Fruit fly (Drosophila melanogaster) whole organism, adult: Measurements from ENCODE around the gene CG13766.

Experiments
- CG11617 ChIP-seq: fragments of 200-800 bp; sonication (Bioruptor generic); optimal IDR thresholded peaks from 2 replicates; lab custom pipeline; 2017; ENCODE audit warnings: mild to moderate bottlenecking, missing biosample characterization, missing genetic modification reagents, missing genetic modification characterization
- CG12768 ChIP-seq: fragments of 200-800 bp; sonication (Bioruptor generic); optimal IDR thresholded peaks from 2 replicates; lab custom pipeline; 2017; ENCODE audit warnings: missing biosample characterization, missing genetic modification characterization, mild to moderate bottlenecking, moderate library complexity, missing genetic modification reagents
- CG14711 ChIP-seq: fragments of 200-800 bp; sonication (Bioruptor generic); optimal IDR thresholded peaks from 2 replicates; lab custom pipeline; 2018; ENCODE audit warnings: missing biosample characterization, mild to moderate bottlenecking, missing genetic modification characterization, moderate library complexity
- CG1620 ChIP-seq: fragments of 200-800 bp; sonication (Bioruptor generic); optimal IDR thresholded peaks from 2 replicates; lab custom pipeline; 2016; ENCODE audit warnings: missing biosample characterization, missing genetic modification characterization
- CG33017 ChIP-seq: fragments of 200-800 bp; sonication (Bioruptor generic); optimal IDR thresholded peaks from 2 replicates; lab custom pipeline; 2018; ENCODE audit warnings: missing biosample characterization, mild to moderate bottlenecking, missing genetic modification characterization, moderate library complexity
- CG5204 ChIP-seq: fragments of 200-800 bp; sonication (Bioruptor generic); optimal IDR thresholded peaks from 2 replicates; lab custom pipeline; 2016; ENCODE audit warnings: missing biosample characterization, missing genetic modification characterization
- CG7045 ChIP-seq: fragments of 200-800 bp; sonication (Bioruptor generic); optimal IDR thresholded peaks from 2 replicates; lab custom pipeline; 2017; ENCODE audit warnings: missing biosample characterization, mild to moderate bottlenecking, missing genetic modification characterization
- CG7101 ChIP-seq: fragments of 200-800 bp; sonication (Bioruptor generic); optimal IDR thresholded peaks from 2 replicates; lab custom pipeline; 2018; ENCODE audit warnings: missing biosample characterization, mild to moderate bottlenecking, missing genetic modification characterization, moderate library complexity
- Clk ChIP-seq: fragments of 200-800 bp; sonication (Bioruptor generic); optimal IDR thresholded peaks from 2 replicates; lab custom pipeline; 2017; ENCODE audit warnings: missing biosample characterization, missing genetic modification characterization
- Crg-1 ChIP-seq: fragments of 200-800 bp; sonication (Bioruptor generic); optimal IDR thresholded peaks from 2 replicates; lab custom pipeline; 2016; ENCODE audit warnings: missing biosample characterization, missing genetic modification characterization
- Hr96 ChIP-seq: fragments of 200-800 bp; sonication (Bioruptor generic); optimal IDR thresholded peaks from 2 replicates; lab custom pipeline; 2016; ENCODE audit warnings: missing biosample characterization, missing genetic modification characterization
- Mnt ChIP-seq: fragments of 200-800 bp; sonication (Bioruptor generic); optimal IDR thresholded peaks from 2 replicates; lab custom pipeline; 2016; ENCODE audit warnings: missing biosample characterization, mild to moderate bottlenecking, missing genetic modification characterization
- bab1 ChIP-seq: fragments of 200-800 bp; sonication (Bioruptor generic); optimal IDR thresholded peaks from 3 replicates; lab custom pipeline; 2019; ENCODE audit warnings: missing biosample characterization, mild to moderate bottlenecking, missing genetic modification characterization, moderate library complexity
- cic ChIP-seq: fragments of 200-800 bp; sonication (Bioruptor generic); optimal IDR thresholded peaks from 2 replicates; lab custom pipeline; 2017; ENCODE audit warnings: missing biosample characterization, mild to moderate bottlenecking, missing genetic modification characterization, moderate library complexity
- cnc ChIP-seq, 2 experiments: fragments of >200 bp; optimal IDR thresholded peaks; 2 replicates each; lab custom pipeline; 2017
- kay ChIP-seq: fragments of 200-800 bp; sonication (Bioruptor generic); peaks from one replicate; lab custom pipeline; 2016; ENCODE audit warnings: missing biosample characterization, missing genetic modification characterization, borderline replicate concordance
- ovo ChIP-seq: fragments of 200-800 bp; sonication (Bioruptor generic); optimal IDR thresholded peaks from 2 replicates; lab custom pipeline; 2016; ENCODE audit warnings: missing biosample characterization, missing genetic modification characterization
- pad ChIP-seq: fragments of 200-800 bp; sonication (Bioruptor generic); optimal IDR thresholded peaks from 3 replicates; lab custom pipeline; 2017; ENCODE audit warnings: missing biosample characterization, missing genetic modification characterization, mild to moderate bottlenecking, moderate library complexity, missing genetic modification reagents
- tj ChIP-seq: fragments of 200-800 bp; sonication (Bioruptor generic); optimal IDR thresholded peaks from 3 replicates; lab custom pipeline; 2017; ENCODE audit warnings: missing biosample characterization, mild to moderate bottlenecking, missing genetic modification characterization, moderate library complexity
- toe ChIP-seq: fragments of 200-800 bp; sonication (Bioruptor generic); optimal IDR thresholded peaks from 2 replicates; lab custom pipeline; 2016; ENCODE audit warnings: missing biosample characterization, missing genetic modification characterization

The CG13766 gene

dm6 chr2L:6561463-6562357, 4.3 kb downstream of the CG13766 start, which contains the start of the genes Trmt6 and Ent2:
Gene Trmt6, minus strand, starts transcription at chr2L:6562289.
Gene Ent2, plus strand, starts transcription at chr2L:6562325.
- TF ChIP-seq bab1 (peak; percentile 84), tj (no peak), kay (GFP tag; lab: Kevin White, UChicago) (no peak), CG7045 (GFP tag; lab: Kevin White, UChicago) (peak; percentile 91), ovo (peak; percentile 91), CG12768 (GFP tag; lab: Kevin White, UChicago) (peak; percentile 94), Mnt (GFP tag; lab: Kevin White, UChicago) (peak; percentile 81), CG7101 (peak; percentile 92), pad (GFP tag; lab: Kevin White, UChicago) (peak; percentile 78), CG1620 (GFP tag; lab: Kevin White, UChicago) (peak; percentile 80), Crg-1 (GFP tag; lab: Kevin White, UChicago) (peak; percentile 87), toe (peak; percentile 97), CG14711 (tag; lab: Kevin White, UChicago) (peak; percentile 88), CG5204 (GFP tag; lab: Kevin White, UChicago) (peak; percentile 91), cnc (optimal IDR thresholded peaks at IDR 0.05; lab: Kevin White, UChicago) (no peak), CG33017 (tag; lab: Kevin White, UChicago) (peak; percentile 90), Clk (GFP tag; lab: Kevin White, UChicago) (peak; percentile 87), cic (GFP tag; lab: Kevin White, UChicago) (peak; percentile 74), CG11617 (GFP tag; lab: Kevin White, UChicago) (peak; percentile 92), Hr96 (GFP tag; lab: Kevin White, UChicago) (peak; percentile 97)

- no peak for TF ChIP-seq CG7045 (GFP tag; lab: Kevin White, UChicago)
- no peak for TF ChIP-seq Crg-1 (GFP tag; lab: Kevin White, UChicago)
- no peak for TF ChIP-seq tj
- TF ChIP-seq CG7101: no peak
- no peak for TF ChIP-seq Hr96 (GFP tag; lab: Kevin White, UChicago)
- TF ChIP-seq CG14711 (tag; lab: Kevin White, UChicago): no peak
- TF ChIP-seq CG12768 (GFP tag; lab: Kevin White, UChicago): no peak
Observed at dm6 chr2L:6559131-6559530, 6.8 kb downstream of the CG13766 start, which contains the start of gene COX5BL. Gene COX5BL, plus strand, starts transcription at chr2L:6559431.

- peak; percentile 78 for TF ChIP-seq Hr96 (GFP tag; lab: Kevin White, UChicago)
- peak; percentile 21 for TF ChIP-seq CG5204 (GFP tag; lab: Kevin White, UChicago)
- peak; percentile 73 for TF ChIP-seq pad (GFP tag; lab: Kevin White, UChicago)
- TF ChIP-seq CG1620 (GFP tag; lab: Kevin White, UChicago): peak; percentile 83
- peak; percentile 50 for TF ChIP-seq Clk (GFP tag; lab: Kevin White, UChicago)
- peak; percentile 78 for TF ChIP-seq toe
- peak; percentile 60 for TF ChIP-seq CG12768 (GFP tag; lab: Kevin White, UChicago)
- TF ChIP-seq CG33017 (tag; lab: Kevin White, UChicago): no peak
- TF ChIP-seq Crg-1 (GFP tag; lab: Kevin White, UChicago): no peak
- peak; percentile 49 for TF ChIP-seq CG14711 (tag; lab: Kevin White, UChicago)
- peak; percentile 71 for TF ChIP-seq bab1
- no peak for TF ChIP-seq Mnt (GFP tag; lab: Kevin White, UChicago)
- TF ChIP-seq CG7045 (GFP tag; lab: Kevin White, UChicago): peak; percentile 48
- TF ChIP-seq ovo: no peak
- peak; percentile 13 for TF ChIP-seq CG7101
Observed at dm6 chr2L:6557429-6558384, 8.3 kb downstream of the CG13766 start, which contains the start of the genes IFT52 and COX5B. Gene IFT52, minus strand, starts transcription at chr2L:6557502. Gene COX5B, plus strand, starts transcription at chr2L:6557800.

- TF ChIP-seq bab1: no peak
- no peak for TF ChIP-seq CG12768 (GFP tag; lab: Kevin White, UChicago)
- no peak for TF ChIP-seq Crg-1 (GFP tag; lab: Kevin White, UChicago)
- no peak for TF ChIP-seq Clk (GFP tag; lab: Kevin White, UChicago)
- no peak for TF ChIP-seq ovo
- TF ChIP-seq cnc (optimal IDR thresholded peaks at IDR 0.05; lab: Kevin White, UChicago): no peak
- TF ChIP-seq cic (GFP tag; lab: Kevin White, UChicago): no peak
- TF ChIP-seq CG33017 (tag; lab: Kevin White, UChicago): no peak
- TF ChIP-seq CG7101: no peak
- no peak for TF ChIP-seq Mnt (GFP tag; lab: Kevin White, UChicago)
- TF ChIP-seq CG14711 (tag; lab: Kevin White, UChicago): no peak
- TF ChIP-seq tj: no peak
- TF ChIP-seq kay (GFP tag; lab: Kevin White, UChicago): no peak
- TF ChIP-seq CG5204 (GFP tag; lab: Kevin White, UChicago): no peak
- TF ChIP-seq Hr96 (GFP tag; lab: Kevin White, UChicago): no peak
- no peak for TF ChIP-seq CG11617 (GFP tag; lab: Kevin White, UChicago)
- TF ChIP-seq pad (GFP tag; lab: Kevin White, UChicago): no peak
Observed at dm6 chr2L:6553797-6554188, 12.2 kb downstream of the CG13766 start.
